Worm (Caenorhabditis elegans): ENCODE data around the gene sumv-1.

sumv-1 gene

ce11 chrIII:5258918-5259317, 4.9 kb upstream of the sumv-1 start, which contains the start of gene gop-2:
TSS of gene gop-2 (plus strand) at chrIII:5259023.
- TF ChIP-seq madf-10 (tag; optimal IDR thresholded peaks at IDR 0.05) = no peak
- no peak for TF ChIP-seq F52B5.7 (tag; optimal IDR thresholded peaks at IDR 0.05)
- no peak for TF ChIP-seq lin-35 (GFP tag; optimal IDR thresholded peaks at IDR 0.05)
- TF ChIP-seq cebp-2 (GFP tag; IDR thresholded peaks at IDR 0.05) = no peak
- TF ChIP-seq sdz-38 (tag; optimal IDR thresholded peaks at IDR 0.05) = no peak
- TF ChIP-seq egl-18 (GFP tag; IDR thresholded peaks at IDR 0.05) = no peak
- no peak for TF ChIP-seq hmg-20 (GFP tag; IDR thresholded peaks at IDR 0.05)
- TF ChIP-seq nfya-2 (GFP tag; IDR thresholded peaks at IDR 0.05) = no peak
- no peak for TF ChIP-seq Y67H2A.10 (GFP tag; conservative IDR thresholded peaks at IDR 0.05)
- TF ChIP-seq pbrm-1 (GFP tag; IDR thresholded peaks at IDR 0.05) = no peak
- no peak for TF ChIP-seq madf-8 (GFP tag; conservative IDR thresholded peaks at IDR 0.05)
- no peak for TF ChIP-seq nfyb-1 (GFP tag; IDR thresholded peaks at IDR 0.05)
- TF ChIP-seq egrh-3 (GFP tag; IDR thresholded peaks at IDR 0.05) = no peak
- no peak for TF ChIP-seq hrde-1 (tag; optimal IDR thresholded peaks at IDR 0.05; ENCODE audit: borderline replicate concordance)
- TF ChIP-seq dpl-1 (GFP tag; optimal IDR thresholded peaks at IDR 0.05) = no peak
- no peak for TF ChIP-seq sptf-2 (GFP tag; optimal IDR thresholded peaks at IDR 0.05)

DNA sequence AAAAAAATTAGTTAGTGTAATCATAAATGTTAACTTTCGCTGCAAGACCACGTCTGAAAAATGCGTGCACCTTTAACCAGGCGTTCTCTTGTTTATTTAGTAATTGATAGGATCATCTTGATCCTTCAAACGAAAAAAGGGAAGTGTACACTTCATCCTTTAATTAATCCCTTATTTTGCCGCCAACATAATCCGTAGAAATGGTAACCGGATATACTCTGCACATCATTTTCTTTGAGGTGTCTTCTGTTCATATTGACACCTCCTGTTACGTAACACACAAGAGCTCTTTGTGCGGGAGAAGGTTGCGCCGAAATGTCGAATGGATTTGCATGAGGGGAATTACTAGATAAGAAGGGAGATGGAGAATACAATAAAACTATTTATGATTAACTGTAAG, 5.3 kb downstream of the sumv-1 start:
- TF ChIP-seq rec-8 (tag; optimal IDR thresholded peaks at IDR 0.05) (no peak), attf-5 (GFP tag; optimal IDR thresholded peaks at IDR 0.05) (no peak), somi-1 (GFP tag; optimal IDR thresholded peaks at IDR 0.05) (no peak), aptf-3 (GFP tag; IDR thresholded peaks at IDR 0.05) (no peak), ZK185.1 (tag; optimal IDR thresholded peaks at IDR 0.05; ENCODE audit: poor library complexity, severe bottlenecking) (no peak), ceh-100 (GFP tag; IDR thresholded peaks at IDR 0.05) (no peak), mxl-1 (tag; optimal IDR thresholded peaks at IDR 0.05) (no peak), lin-40 (tag; optimal IDR thresholded peaks at IDR 0.05) (no peak), nhr-27 (tag; optimal IDR thresholded peaks at IDR 0.05) (no peak), aptf-2 (GFP tag; conservative IDR thresholded peaks at IDR 0.05) (no peak), lsy-27 (tag; optimal IDR thresholded peaks at IDR 0.05; ENCODE audit: borderline replicate concordance, insufficient read depth) (no peak), egl-44 (GFP tag; IDR thresholded peaks at IDR 0.05) (no peak), ztf-26 (tag; optimal IDR thresholded peaks at IDR 0.05) (no peak), let-526 (GFP tag; IDR thresholded peaks at IDR 0.05) (no peak), mel-28 (tag; optimal IDR thresholded peaks at IDR 0.05; ENCODE audit: borderline replicate concordance) (no peak), F23B12.7 (tag; optimal IDR thresholded peaks at IDR 0.05; ENCODE audit: insufficient read depth) (no peak), hmg-1.2 (GFP tag; IDR thresholded peaks at IDR 0.05) (no peak), zim-3 (tag; optimal IDR thresholded peaks at IDR 0.05) (no peak), hlh-12 (tag; optimal IDR thresholded peaks at IDR 0.05) (no peak)

DNA sequence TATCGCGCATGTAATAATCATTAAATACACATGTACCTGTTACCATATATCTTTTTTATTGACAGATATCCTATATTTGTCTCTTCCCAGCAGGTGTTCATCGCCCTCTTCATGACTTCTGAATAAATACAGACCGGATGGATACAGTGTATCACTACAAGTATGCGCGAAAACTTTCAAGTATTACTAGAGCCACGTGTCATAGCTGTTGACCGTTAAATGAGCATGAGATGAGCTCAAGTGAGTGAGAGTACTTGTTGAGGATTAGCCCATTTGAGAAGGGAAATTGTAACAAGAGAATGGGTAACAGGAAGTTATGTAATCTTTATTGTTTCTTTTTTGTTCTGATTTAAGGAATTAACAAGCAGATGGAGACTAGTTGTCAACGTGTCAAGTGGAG, 8.9 kb downstream of the sumv-1 start:
- TF ChIP-seq F10E7.11 (tag; optimal IDR thresholded peaks at IDR 0.05) (no peak), let-526 (GFP tag; IDR thresholded peaks at IDR 0.05) (no peak), lsl-1 (GFP tag; optimal IDR thresholded peaks at IDR 0.05) (no peak), fkh-3 (tag; optimal IDR thresholded peaks at IDR 0.05) (no peak), snpc-1.3 (tag; optimal IDR thresholded peaks at IDR 0.05; ENCODE audit: insufficient read depth) (no peak), B0019.2 (GFP tag; conservative IDR thresholded peaks at IDR 0.05) (no peak), Y56A3A.18 (GFP tag; IDR thresholded peaks at IDR 0.05) (no peak), mes-4 (tag; optimal IDR thresholded peaks at IDR 0.05) (no peak), F22D6.2 (tag; optimal IDR thresholded peaks at IDR 0.05) (no peak), akir-1 (GFP tag; optimal IDR thresholded peaks at IDR 0.05) (no peak), cebp-2 (GFP tag; IDR thresholded peaks at IDR 0.05) (no peak), madf-6 (GFP tag; IDR thresholded peaks at IDR 0.05) (no peak), F52B5.7 (tag; optimal IDR thresholded peaks at IDR 0.05) (no peak), F37B4.10 (GFP tag; IDR thresholded peaks at IDR 0.05) (no peak), sdz-38 (tag; optimal IDR thresholded peaks at IDR 0.05) (no peak), mxl-1 (tag; optimal IDR thresholded peaks at IDR 0.05) (no peak)

All from whole organism, young adult.